Worm (Caenorhabditis elegans) whole organism, L4/young adult: ENCODE measurements around the gene nuc-1.

Experiments
- W03F9.2 ChIP-seq: fragments of 150-350 bp; optimal IDR thresholded peaks from 2 replicates; lab custom pipeline; 2014; ENCODE audit warnings: missing biosample characterization, missing genetic modification characterization
- him-1 ChIP-seq: sonication (generic microtip); optimal IDR thresholded peaks from 2 replicates; lab custom pipeline; 2016; ENCODE audit warnings: missing genotype, missing genetic modification reagents, missing genetic modification characterization, missing compliant biosample characterization

DNA sequence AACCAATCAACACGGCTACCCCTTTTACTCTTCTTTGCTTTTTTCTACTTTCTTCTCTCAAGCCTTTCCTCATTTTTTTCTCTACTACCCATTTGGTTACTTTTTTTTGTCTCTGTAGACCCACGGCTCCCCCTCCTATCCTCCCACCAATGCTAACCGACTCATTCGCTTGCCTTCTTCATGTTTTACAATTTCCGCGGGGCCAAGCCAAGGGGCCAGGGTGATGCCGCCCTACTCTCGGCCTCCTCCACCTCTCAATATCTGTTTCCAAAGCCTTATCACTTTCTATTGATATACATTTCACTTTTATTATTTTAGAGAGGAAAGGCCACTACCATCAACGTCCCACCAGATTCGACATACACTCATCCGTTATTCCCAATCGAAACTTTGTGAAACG, 3.6 kb downstream of the nuc-1 start, which contains the start of gene F49E2.5:
- no peak for TF ChIP-seq him-1 (tag; lab: Kevin White, UChicago)
- TF ChIP-seq W03F9.2 (tag; lab: Kevin White, UChicago): no peak
